Worm (Caenorhabditis elegans): Measurements from ENCODE around the gene F44G4.3.
A peak's percentile ranks its signal among the peaks of the same experiment; 100 is the strongest.

The F44G4.3 gene

DNA sequence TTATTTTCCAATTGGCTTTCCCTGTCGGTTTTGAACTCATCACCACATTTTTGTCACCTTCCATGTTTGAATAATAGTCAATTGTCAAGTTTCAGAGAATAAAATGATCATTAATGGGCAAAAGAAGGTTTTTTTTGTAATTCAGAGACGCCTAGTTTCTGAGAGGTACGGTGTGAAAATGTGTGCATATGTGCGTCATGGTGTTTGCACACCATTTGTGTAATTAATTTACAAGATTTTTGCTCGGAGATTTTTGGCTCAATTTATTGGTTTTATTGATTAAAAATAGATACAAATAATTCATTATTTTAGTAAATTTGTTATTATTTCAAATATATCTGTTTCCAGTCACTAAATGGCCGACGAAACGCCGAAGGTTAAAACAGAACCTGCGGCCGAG is at the start of gene F44G4.3, which contains the start of gene tdp-1:
Gene F44G4.3, minus strand, starts transcription at position 184 of the 400 bp plus-strand sequence.
Gene tdp-1, plus strand, starts transcription at position 347 of the 400 bp plus-strand sequence.
- TF ChIP-seq tra-4 (tag; optimal IDR thresholded peaks at IDR 0.05) (no peak), sea-1 (GFP tag; conservative IDR thresholded peaks at IDR 0.05) (no peak)

DNA sequence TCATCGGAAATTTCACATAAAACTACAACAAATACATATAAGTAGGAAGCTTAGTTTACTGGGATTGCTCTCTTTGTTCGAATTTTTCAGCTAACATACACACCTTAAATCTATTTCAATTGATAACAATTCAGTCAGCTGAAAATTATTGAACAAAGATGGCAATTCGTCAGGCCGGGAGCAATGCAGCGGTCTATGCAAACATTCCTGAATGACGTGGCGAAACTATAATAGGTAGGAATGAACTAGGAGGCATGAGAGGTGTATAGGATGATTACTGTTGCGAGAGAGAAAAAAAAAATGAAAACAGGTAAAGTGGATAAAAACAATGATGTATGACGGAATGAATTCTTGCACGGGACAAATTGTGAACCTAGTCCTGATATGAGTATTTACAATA is 44.6 kb upstream of the F44G4.3 start:
- TF ChIP-seq flt-1 (GFP tag; IDR thresholded peaks at IDR 0.05) (no peak), ets-7 (tag; optimal IDR thresholded peaks at IDR 0.05) (no peak), scrt-1 (GFP tag; IDR thresholded peaks at IDR 0.05) (no peak), hmg-4 (GFP tag; optimal IDR thresholded peaks at IDR 0.05) (no peak), B0310.2 (tag; optimal IDR thresholded peaks at IDR 0.05) (no peak), F13C5.2 (tag; optimal IDR thresholded peaks at IDR 0.05) (no peak), ceh-13 (GFP tag; optimal IDR thresholded peaks at IDR 0.05) (no peak), tbx-37 (GFP tag; conservative IDR thresholded peaks at IDR 0.05) (no peak), sea-1 (GFP tag; conservative IDR thresholded peaks at IDR 0.05) (no peak)

DNA sequence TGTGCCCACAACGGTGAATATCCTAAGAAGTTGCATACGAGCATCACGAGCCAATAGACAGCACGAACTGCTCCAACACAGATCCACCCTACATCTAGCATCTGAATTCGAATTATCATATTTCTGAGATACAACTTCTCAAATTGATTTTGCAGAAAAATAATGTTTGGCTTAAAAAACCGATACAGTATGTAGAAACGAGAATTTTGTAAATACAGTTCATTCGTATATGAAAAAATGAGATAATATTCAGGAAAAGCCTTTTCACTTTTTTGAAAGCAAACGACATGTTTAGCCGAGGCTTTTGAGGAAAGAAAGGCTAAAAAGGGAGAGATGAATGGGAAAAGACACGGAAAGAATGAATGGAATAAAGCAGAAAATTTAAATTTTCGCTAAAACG is 43.8 kb upstream of the F44G4.3 start, which contains the start of gene F37B12.3:
Gene F37B12.3, minus strand, starts transcription at position 101 of the 400 bp plus-strand sequence.
- TF ChIP-seq aly-1 (tag; optimal IDR thresholded peaks at IDR 0.05) (no peak), ama-1 (optimal IDR thresholded peaks at IDR 0.05) (peak; percentile 16)

DNA sequence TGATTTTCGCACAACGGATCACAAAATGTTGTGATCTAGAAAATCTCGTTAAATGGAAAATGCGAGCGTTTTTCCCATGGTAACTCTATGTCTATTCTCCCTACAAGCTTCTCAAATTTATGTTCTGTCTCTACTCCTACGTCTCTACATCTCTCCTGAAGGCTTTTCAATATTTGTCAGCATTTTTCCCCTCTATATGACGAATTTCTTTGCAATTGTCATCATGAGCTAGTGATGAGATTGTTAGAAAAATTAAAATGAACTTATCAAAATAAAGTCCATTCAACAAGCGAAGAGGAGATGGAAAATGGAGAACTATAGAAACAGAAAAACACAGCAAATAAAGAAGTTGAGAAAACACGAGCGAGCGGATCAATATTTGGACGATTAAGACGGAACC is 41.3 kb upstream of the F44G4.3 start:
- TF ChIP-seq sea-1 (GFP tag; conservative IDR thresholded peaks at IDR 0.05) = no peak
- TF ChIP-seq hmg-4 (GFP tag; optimal IDR thresholded peaks at IDR 0.05) = no peak
- no peak for TF ChIP-seq flt-1 (GFP tag; IDR thresholded peaks at IDR 0.05)
- TF ChIP-seq ceh-36 (tag; optimal IDR thresholded peaks at IDR 0.05) = no peak

DNA sequence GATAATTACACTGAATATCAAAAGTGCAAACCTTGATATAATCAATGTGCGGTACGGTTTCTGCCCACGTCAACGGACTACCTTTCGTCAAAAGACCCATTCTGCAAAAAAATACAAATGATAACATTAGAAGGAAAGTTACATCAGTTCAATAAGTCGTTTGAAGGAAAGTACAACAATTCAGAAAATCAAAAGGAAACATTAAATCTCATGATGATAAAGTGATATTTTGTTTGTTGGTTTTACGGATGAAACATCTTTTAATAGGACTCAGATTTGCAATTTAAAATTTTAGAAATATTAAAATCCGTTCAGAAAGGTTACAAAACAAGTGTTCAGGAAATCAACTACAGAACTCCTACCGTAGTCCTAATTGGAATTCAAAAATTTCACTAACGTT is 40.7 kb upstream of the F44G4.3 start, which contains the start of gene gcs-1:
Gene gcs-1, minus strand, starts transcription at position 101 of the 400 bp plus-strand sequence.
- no peak for TF ChIP-seq sea-1 (GFP tag; conservative IDR thresholded peaks at IDR 0.05)
- no peak for TF ChIP-seq ceh-36 (tag; optimal IDR thresholded peaks at IDR 0.05)
- no peak for TF ChIP-seq tra-4 (tag; optimal IDR thresholded peaks at IDR 0.05)
- no peak for TF ChIP-seq tbx-11 (GFP tag; IDR thresholded peaks at IDR 0.05)
- TF ChIP-seq flt-1 (GFP tag; IDR thresholded peaks at IDR 0.05) = no peak
- TF ChIP-seq F13C5.2 (tag; optimal IDR thresholded peaks at IDR 0.05) = no peak
- TF ChIP-seq scrt-1 (GFP tag; IDR thresholded peaks at IDR 0.05) = no peak
- TF ChIP-seq tbx-37 (GFP tag; conservative IDR thresholded peaks at IDR 0.05) = no peak
- no peak for TF ChIP-seq aly-1 (tag; optimal IDR thresholded peaks at IDR 0.05)
- TF ChIP-seq hmg-4 (GFP tag; optimal IDR thresholded peaks at IDR 0.05) = no peak
- TF ChIP-seq pes-1 (GFP tag; IDR thresholded peaks at IDR 0.05) = no peak
- no peak for TF ChIP-seq hnd-1 (tag; optimal IDR thresholded peaks at IDR 0.05)
- no peak for TF ChIP-seq ceh-13 (GFP tag; optimal IDR thresholded peaks at IDR 0.05)
- TF ChIP-seq ama-1 (optimal IDR thresholded peaks at IDR 0.05) = no peak
- no peak for TF ChIP-seq hmbx-1 (tag; optimal IDR thresholded peaks at IDR 0.05)

DNA sequence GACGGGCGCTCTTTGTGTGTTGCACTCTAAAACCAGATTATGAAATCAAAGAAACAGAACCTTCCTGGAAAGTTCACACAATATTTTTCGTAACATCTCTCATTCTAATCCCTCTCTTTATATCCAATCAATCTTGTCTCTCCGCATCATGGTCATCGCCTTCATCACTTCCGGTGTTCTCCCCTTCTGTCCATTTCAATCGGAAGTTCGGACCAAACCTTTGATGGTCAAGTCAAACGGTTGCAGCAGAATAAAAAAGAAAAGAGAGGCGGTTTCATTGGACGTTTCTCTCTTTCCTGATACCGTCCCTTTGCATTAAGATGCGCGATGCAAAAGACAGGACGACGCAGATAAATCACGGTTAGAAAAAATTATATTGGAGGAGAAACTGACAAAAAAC is 35.6 kb upstream of the F44G4.3 start:
- TF ChIP-seq hmbx-1 (tag; optimal IDR thresholded peaks at IDR 0.05) (no peak), tra-4 (tag; optimal IDR thresholded peaks at IDR 0.05) (no peak), ets-7 (tag; optimal IDR thresholded peaks at IDR 0.05) (no peak), B0310.2 (tag; optimal IDR thresholded peaks at IDR 0.05) (no peak), aly-1 (tag; optimal IDR thresholded peaks at IDR 0.05) (no peak), F13C5.2 (tag; optimal IDR thresholded peaks at IDR 0.05) (no peak), hnd-1 (tag; optimal IDR thresholded peaks at IDR 0.05) (no peak), ceh-13 (GFP tag; optimal IDR thresholded peaks at IDR 0.05) (no peak), flt-1 (GFP tag; IDR thresholded peaks at IDR 0.05) (no peak), tbx-11 (GFP tag; IDR thresholded peaks at IDR 0.05) (no peak), scrt-1 (GFP tag; IDR thresholded peaks at IDR 0.05) (no peak), pes-1 (GFP tag; IDR thresholded peaks at IDR 0.05) (no peak), sea-1 (GFP tag; conservative IDR thresholded peaks at IDR 0.05) (no peak), tbx-37 (GFP tag; conservative IDR thresholded peaks at IDR 0.05) (no peak), ceh-36 (tag; optimal IDR thresholded peaks at IDR 0.05) (no peak), hmg-4 (GFP tag; optimal IDR thresholded peaks at IDR 0.05) (no peak), ama-1 (optimal IDR thresholded peaks at IDR 0.05) (no peak)

DNA sequence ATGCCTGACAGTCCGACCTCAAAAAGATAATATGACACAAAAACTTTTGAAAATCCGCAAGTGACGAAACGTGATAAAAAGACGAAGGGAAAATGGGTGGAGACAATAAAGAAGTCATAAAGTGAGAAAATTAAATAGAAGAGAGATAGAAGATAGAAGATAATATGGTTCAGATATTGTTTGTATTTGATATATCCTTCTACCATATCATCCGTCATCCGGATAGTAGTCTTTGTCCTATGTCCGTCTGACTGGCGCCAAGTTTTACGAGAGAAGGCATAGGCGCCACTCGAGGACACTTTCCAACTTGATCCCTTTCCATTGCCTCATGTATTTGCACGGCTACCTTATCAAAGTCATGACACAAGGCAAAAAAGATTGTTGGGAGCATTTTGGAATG is 34.4 kb upstream of the F44G4.3 start:
- TF ChIP-seq flt-1 (GFP tag; IDR thresholded peaks at IDR 0.05) (no peak), ceh-36 (tag; optimal IDR thresholded peaks at IDR 0.05) (no peak), F13C5.2 (tag; optimal IDR thresholded peaks at IDR 0.05) (no peak), pes-1 (GFP tag; IDR thresholded peaks at IDR 0.05) (no peak), ceh-13 (GFP tag; optimal IDR thresholded peaks at IDR 0.05) (no peak), aly-1 (tag; optimal IDR thresholded peaks at IDR 0.05) (no peak), hmbx-1 (tag; optimal IDR thresholded peaks at IDR 0.05) (no peak), ets-7 (tag; optimal IDR thresholded peaks at IDR 0.05) (no peak)

DNA sequence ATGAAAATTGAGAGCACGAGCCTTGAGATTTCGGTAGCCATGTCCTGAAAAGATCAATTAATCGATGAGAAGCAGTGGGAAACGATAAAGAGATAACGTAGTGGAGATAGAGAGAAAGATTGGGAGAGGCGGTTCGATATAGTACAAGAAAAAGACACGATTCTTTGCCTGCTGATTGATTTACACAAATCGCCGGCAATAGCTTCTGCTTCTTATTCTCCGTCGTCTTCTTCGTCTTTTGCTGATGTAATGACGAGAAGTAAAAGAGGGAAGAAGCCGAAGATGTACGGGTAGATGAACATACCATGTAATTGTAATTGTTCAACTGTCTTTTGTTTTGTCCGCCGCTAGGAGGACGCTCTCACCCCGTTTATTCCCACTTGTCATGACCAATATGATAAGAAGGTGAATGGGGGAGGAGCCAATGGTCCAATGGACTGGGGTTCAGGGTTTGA is 31.8 kb upstream of the F44G4.3 start, which contains the start of gene F37B12.1:
Gene F37B12.1, minus strand, starts transcription at position 51 of the 455 bp plus-strand sequence.
- TF ChIP-seq tbx-11 (GFP tag; IDR thresholded peaks at IDR 0.05) = no peak
- no peak for TF ChIP-seq tra-4 (tag; optimal IDR thresholded peaks at IDR 0.05)
- TF ChIP-seq B0310.2 (tag; optimal IDR thresholded peaks at IDR 0.05) = no peak
- TF ChIP-seq ama-1 (optimal IDR thresholded peaks at IDR 0.05) = no peak
- no peak for TF ChIP-seq hmbx-1 (tag; optimal IDR thresholded peaks at IDR 0.05)
- TF ChIP-seq ceh-13 (GFP tag; optimal IDR thresholded peaks at IDR 0.05) = no peak
- no peak for TF ChIP-seq hmg-4 (GFP tag; optimal IDR thresholded peaks at IDR 0.05)
- TF ChIP-seq tbx-37 (GFP tag; conservative IDR thresholded peaks at IDR 0.05) = no peak
- TF ChIP-seq F13C5.2 (tag; optimal IDR thresholded peaks at IDR 0.05) = no peak
- no peak for TF ChIP-seq scrt-1 (GFP tag; IDR thresholded peaks at IDR 0.05)
- no peak for TF ChIP-seq pes-1 (GFP tag; IDR thresholded peaks at IDR 0.05)
- no peak for TF ChIP-seq aly-1 (tag; optimal IDR thresholded peaks at IDR 0.05)
- TF ChIP-seq sea-1 (GFP tag; conservative IDR thresholded peaks at IDR 0.05) = no peak
- no peak for TF ChIP-seq ets-7 (tag; optimal IDR thresholded peaks at IDR 0.05)
- no peak for TF ChIP-seq ceh-36 (tag; optimal IDR thresholded peaks at IDR 0.05)
- no peak for TF ChIP-seq hnd-1 (tag; optimal IDR thresholded peaks at IDR 0.05)
- no peak for TF ChIP-seq flt-1 (GFP tag; IDR thresholded peaks at IDR 0.05)

Measured in whole organism, early embryonic.